Fruit fly (Drosophila melanogaster): ENCODE measurements around the gene Jon66Ci.

The Jon66Ci gene

DNA sequence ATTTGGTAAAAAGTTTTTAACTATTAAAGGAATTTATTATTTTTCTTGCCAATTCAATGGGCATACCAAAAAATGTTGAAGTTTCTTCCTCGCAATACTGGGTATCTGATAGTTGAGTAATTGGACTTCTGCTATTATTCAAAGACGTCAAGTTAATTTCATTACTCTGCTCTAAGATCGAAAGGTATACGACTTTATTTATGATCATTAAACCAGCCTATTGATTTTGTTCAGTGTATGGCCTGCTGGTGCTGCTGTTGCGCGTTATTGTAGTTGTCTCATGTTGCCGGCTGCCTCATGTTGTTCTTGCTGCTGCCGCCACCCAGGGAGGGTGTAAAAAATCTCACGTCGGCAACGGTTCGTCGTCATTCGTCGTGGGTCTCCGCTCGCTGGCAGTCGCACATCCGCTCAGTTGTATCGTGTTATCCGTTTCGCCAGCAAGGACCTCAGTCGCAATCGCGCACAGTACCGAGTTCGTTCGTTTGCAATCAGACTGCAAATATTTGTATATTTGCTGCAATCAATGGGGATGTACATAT lies 4.4 kb downstream of the Jon66Ci start, which contains the start of gene CG7120 (continued):
- TF ChIP-seq Deaf1 (tag; optimal IDR thresholded peaks at IDR 0.05) (peak; percentile 97), tin (GFP tag; optimal IDR thresholded peaks at IDR 0.05) (peak; percentile 28), CG4617 (GFP tag; optimal IDR thresholded peaks at IDR 0.05; ENCODE audit: borderline replicate concordance) (peak; percentile 9), Opbp (GFP tag; IDR thresholded peaks at IDR 0.05; ENCODE audit: partially characterized antibody) (peak; percentile 6; the same call in 1 of the 3 replicates), Hand (GFP tag; optimal IDR thresholded peaks at IDR 0.05) (peak; percentile 48), wek (GFP tag; optimal IDR thresholded peaks at IDR 0.05) (no peak), CG1647 (GFP tag; optimal IDR thresholded peaks at IDR 0.05) (peak; percentile 19), stwl (tag; optimal IDR thresholded peaks at IDR 0.05) (no peak), NK7.1 (GFP tag; optimal IDR thresholded peaks at IDR 0.05) (peak; percentile 31), seq (GFP tag; IDR thresholded peaks at IDR 0.05) (peak; percentile 17; the same call in 1 of the 2 replicates), CG6689 (GFP tag; IDR thresholded peaks at IDR 0.05) (0 out of 2 replicates have a peak, but pooled peaks have one; percentile 33), HLH54F (GFP tag; optimal IDR thresholded peaks at IDR 0.05) (peak; percentile 20), Chrac-16 (GFP tag; optimal IDR thresholded peaks at IDR 0.05) (peak; percentile 24), CG1024 (GFP tag; IDR thresholded peaks at IDR 0.05) (no peak), CG1529 (GFP tag; optimal IDR thresholded peaks at IDR 0.05) (no peak), zfh1 (GFP tag; IDR thresholded peaks at IDR 0.05) (peak; percentile 56; the same call in 2 of the 3 replicates), CG2875 (GFP tag; optimal IDR thresholded peaks at IDR 0.05) (peak; percentile 21), fd96Cb (tag; optimal IDR thresholded peaks at IDR 0.05) (peak; percentile 62), ase (GFP tag; IDR thresholded peaks at IDR 0.05) (0 out of 3 replicates have a peak, but pooled peaks have one; percentile 49), Optix (GFP tag; IDR thresholded peaks at IDR 0.05) (no peak), CG3838 (GFP tag; optimal IDR thresholded peaks at IDR 0.05) (no peak), MBD-R2 (GFP tag; IDR thresholded peaks at IDR 0.05) (peak; percentile 10; the same call in 1 of the 2 replicates), salm (tag; optimal IDR thresholded peaks at IDR 0.05) (peak; percentile 14), HHEX (GFP tag; optimal IDR thresholded peaks at IDR 0.05) (peak; percentile 1), CG12659 (GFP tag; optimal IDR thresholded peaks at IDR 0.05) (peak; percentile 16), esg (GFP tag; conservative IDR thresholded peaks at IDR 0.05) (no peak), Eip74EF (GFP tag; optimal IDR thresholded peaks at IDR 0.05) (peak in 1 of 2 experiments; percentile 47), CG1792 (GFP tag; optimal IDR thresholded peaks at IDR 0.05) (no peak), CG14710 (tag; optimal IDR thresholded peaks at IDR 0.05) (peak; percentile 48), vfl (GFP tag; optimal IDR thresholded peaks at IDR 0.05) (no peak), CG15073 (GFP tag; optimal IDR thresholded peaks at IDR 0.05) (no peak), CG14667 (GFP tag; IDR thresholded peaks at IDR 0.05) (no peak), odd (GFP tag; optimal IDR thresholded peaks at IDR 0.05) (peak; percentile 55), Pdp1 (GFP tag; optimal IDR thresholded peaks at IDR 0.05) (peak; percentile 43 to 58), br (optimal IDR thresholded peaks at IDR 0.05) (no peak), hbn (GFP tag; IDR thresholded peaks at IDR 0.05; ENCODE audit: partially characterized antibody) (no peak), sd (tag; optimal IDR thresholded peaks at IDR 0.05) (no peak), CG10959 (GFP tag; IDR thresholded peaks at IDR 0.05) (no peak), Hr51 (GFP tag; optimal IDR thresholded peaks at IDR 0.05) (peak; percentile 18 to 55), CG9437 (GFP tag; optimal IDR thresholded peaks at IDR 0.05) (peak; percentile 54), BtbVII (GFP tag; optimal IDR thresholded peaks at IDR 0.05) (peak; percentile 36), CG4424 (GFP tag; optimal IDR thresholded peaks at IDR 0.05) (peak; percentile 55), CG18262 (tag; optimal IDR thresholded peaks at IDR 0.05) (peak; percentile 68), pita (GFP tag; optimal IDR thresholded peaks at IDR 0.05) (no peak), NfI (GFP tag; optimal IDR thresholded peaks at IDR 0.05) (peak; percentile 45), CG15514 (GFP tag; optimal IDR thresholded peaks at IDR 0.05) (peak; percentile 37), ara (GFP tag; IDR thresholded peaks at IDR 0.05) (peak; percentile 43), Dek (tag; optimal IDR thresholded peaks at IDR 0.05) (peak; percentile 20), CG4820 (GFP tag; optimal IDR thresholded peaks at IDR 0.05) (peak; percentile 61)

All from whole organism, embryonic.